Fruit fly (Drosophila melanogaster) whole organism, larva: ENCODE data around the gene CG12402.

Experiments used
- noc ChIP-seq: fragments of 200-800 bp; sonication (Bioruptor generic); optimal IDR thresholded peaks from 3 replicates; lab custom pipeline; 2019; ENCODE audit warnings: missing biosample characterization, mild to moderate bottlenecking, missing genetic modification characterization, moderate library complexity

CG12402 gene

DNA sequence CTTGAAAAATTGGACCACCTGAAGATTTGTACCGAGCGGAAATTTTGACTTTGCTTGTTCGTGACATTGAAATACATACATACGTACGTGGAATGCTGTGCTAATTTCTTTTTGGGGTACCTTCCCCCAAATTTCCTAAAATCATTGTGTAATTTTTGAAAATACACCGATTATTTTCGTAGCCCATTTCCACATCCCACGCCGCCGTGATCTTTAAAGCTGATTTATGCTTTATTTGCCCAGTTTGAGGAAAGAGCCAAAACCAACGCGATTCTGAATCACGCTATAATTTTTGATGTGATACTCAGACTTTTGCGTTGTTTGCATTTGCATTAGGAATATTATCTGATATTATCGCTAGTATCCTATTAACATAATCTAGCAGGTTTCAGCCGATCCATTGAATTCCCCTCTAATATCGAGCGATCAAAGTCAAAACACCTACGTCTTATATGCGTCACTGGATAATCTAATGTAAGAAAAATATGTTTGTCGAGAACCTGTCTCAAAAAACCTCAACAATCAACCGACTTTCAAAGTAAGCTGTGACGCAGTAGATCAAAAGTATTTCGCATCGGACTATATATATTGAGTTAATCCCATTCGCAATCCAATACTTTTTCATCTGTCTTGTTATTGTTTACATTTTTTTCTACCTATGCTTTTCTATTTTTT is 45.1 kb downstream of the CG12402 start:
- TF ChIP-seq noc (tag; lab: Kevin White, UChicago): no peak

DNA sequence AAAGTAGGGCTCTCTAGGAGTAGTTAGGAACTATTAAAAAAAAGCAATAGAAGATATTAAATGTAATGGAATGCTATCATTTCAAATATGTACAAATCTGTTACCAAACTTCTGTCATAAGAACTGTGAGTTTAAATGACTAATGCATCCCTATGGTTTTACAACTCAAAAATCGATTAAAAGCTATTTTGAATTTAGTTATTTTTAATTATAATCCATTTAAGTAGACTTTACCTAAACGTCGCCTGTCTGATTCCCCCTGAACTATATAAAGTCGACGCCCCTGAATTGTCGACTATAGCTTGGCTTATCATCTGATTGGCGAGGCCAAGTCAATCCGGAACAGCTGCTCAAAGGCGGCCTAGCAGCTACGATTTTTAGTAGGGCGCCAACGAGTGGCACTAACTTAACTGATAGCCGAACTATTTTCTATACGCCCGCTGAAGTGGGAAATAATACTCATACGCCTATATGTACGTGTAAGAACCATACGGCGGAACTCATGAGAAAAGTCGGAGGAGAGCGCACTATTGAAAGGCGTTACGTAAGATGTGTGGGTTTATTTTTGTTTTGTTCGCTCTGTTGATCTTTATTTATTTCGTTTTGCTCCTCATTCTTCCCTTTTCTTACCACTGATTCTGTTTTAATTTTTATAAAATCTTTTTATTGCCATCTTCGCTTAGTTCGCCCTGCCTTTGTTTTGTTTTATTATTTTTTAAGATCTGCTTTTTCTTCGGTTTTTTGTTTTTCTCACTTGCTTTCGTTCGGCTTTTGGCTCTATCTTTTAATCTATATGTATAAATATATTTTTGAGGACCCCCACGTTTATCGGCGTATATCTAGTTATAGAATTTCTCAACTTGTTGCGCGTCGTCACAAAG is 45.9 kb downstream of the CG12402 start:
- peak; percentile 85 for TF ChIP-seq noc (tag; lab: Kevin White, UChicago)

DNA sequence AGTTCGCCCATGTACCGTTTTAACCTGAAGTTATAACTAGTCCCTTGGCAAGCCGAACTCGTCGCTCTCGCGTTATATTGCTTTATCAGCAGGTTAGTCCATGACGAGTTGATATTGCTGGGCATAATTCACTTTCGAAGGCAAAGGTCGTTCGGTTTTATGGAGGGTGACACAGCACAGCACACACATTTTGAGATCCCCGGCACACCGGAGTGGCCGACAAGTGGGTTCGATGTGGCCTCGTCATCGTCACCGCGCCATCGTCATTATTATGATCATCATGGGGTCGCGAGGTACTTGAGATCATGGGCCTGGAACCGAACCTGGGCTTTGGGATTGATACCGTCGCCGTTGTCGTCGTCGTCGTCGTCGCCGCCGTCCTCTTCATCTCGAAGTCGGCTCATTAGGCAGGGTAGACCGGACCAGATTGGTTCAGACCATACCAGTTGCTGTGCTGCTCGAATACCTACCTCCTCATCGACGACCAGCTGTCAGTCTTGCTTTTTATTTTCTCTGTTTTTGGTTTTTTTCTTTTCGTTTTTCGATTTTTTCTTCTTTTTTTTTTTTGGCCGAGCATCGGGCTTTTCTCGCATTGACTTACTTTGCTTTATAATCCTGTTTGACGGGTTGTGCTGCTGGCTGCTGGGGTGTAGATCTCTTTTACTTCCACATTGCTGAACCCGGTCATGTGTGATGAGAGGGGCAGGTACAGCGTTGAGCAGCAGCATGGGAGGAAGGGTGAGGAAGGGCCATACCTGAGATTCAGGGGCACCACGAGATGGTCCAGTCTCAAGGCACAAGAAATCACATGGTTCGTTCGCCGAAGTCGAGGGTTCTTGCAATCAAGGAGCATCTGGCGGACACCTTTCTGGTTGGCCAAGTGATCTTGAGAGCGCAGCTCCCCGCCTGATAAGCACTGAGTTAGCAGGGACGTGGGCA is 46.8 kb downstream of the CG12402 start:
- TF ChIP-seq noc (tag; lab: Kevin White, UChicago): no peak

DNA sequence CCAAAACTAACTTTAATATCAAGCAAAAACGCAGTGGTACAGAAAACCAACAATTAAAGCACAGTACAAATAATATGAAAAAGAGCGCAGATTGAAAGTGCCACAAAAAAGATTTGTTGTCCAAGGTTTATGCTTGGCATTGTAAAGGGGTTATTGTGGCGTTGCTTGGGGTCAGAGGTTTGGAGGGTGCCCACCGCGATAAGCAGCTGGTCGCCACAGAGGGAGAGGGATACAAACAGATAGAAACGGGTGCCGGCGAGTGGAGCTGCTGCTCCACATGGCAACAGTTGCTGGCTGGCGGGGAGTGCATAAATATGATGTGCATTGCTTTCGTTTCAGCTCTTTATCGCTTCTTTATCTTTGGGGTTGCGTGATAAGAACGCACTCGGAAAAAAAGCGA is 47.7 kb downstream of the CG12402 start:
- no peak for TF ChIP-seq noc (tag; lab: Kevin White, UChicago)

DNA sequence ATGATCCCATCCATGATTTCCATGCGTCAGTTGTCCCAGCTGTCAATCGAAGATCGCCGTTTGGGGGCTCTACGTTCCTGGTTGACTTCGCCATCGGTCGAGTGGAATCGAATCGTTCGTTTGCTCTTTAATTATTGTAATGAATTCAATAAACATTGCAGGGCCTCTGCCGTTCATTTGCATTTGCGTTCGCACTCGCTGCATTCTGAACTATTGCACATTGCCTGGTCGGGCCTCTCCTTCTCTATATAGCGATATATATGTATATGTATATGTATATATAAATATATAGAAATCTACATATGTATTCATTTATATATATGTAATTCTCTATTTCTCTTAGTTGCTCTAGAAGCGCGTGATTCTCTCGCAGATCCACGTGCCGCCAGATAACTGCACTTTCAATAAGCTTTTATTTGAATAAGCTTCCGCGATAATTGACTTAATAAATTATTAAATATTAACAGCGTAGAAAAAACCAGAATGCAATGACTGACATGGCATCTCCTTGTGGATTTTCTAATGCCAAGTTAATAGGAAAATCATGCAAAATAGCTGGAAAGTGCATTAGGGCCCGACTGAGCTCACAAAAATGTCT is 48.3 kb downstream of the CG12402 start:
- no peak for TF ChIP-seq noc (tag; lab: Kevin White, UChicago)

DNA sequence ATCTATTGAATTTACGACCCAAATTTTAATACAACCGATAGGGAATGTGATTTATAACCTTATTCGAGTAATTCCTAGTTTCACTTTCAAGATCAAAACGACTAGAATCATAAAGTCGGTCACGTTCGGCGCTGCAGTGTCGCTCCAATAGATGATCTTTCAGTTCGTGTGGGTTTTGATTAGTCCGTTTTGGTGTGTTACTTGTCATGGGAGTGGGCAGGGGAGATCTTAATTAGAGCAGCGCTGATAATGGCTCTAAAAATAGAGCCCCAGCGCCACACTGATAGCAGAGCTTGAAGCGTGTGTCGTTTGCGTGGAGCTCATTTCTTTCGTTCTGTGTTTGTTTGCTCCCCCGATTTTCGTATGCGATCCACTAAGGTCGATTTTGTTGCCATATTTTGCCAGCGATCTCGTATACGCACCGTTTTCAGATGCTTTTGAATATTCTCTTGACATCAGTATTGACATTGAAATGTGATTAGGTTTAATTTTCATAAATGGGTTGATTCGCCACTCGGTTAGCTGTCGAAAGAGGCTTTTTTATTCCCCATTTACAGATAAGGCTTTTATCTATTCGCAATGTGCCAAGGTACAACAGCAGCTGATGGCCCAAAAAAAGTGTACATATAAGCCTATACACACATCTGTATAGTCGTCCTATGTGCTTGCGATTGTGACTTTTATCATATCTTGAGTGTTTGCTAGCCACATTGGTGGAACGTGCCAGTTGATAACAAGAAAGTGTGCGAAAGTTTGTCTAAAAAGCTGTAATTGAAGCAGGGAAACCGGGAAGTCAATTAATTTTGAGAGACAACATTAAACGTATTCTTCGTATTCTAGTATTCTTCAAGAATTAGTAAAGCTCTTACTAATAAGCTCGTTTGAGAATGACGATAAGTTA is 49.3 kb downstream of the CG12402 start:
- TF ChIP-seq noc (tag; lab: Kevin White, UChicago): peak; percentile 48

DNA sequence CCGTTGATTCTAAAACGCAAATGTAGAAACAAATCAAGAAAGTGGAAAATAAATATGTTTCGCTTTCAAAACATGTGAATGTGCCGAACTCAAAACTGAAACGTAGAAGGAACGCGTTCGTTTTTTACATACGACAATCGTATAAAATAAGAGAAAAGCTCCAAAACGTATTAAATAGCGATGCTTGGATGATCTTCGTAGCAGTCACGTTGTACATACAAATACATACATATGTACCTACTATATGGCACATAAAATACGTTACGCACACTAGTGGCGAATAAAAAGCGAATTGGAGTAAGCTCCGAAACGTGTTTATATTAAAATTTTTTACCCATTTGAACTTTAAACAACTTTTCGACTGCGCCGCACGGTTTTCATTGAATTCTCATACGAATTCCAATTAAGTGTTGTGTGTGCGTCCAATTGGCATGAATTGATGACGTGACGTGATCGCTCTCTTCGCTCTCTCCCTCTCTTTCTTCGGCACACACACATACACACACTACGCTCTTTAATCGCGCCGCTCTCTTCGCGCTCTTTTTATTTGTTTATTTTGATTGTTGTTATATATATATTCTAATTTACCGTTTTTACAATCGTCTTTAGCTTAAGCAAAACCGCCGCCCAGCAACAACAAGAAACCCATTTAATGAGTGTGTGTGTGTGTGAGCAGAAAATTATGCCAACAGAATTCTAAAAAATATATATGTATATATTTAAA is 50.8 kb downstream of the CG12402 start:
- no peak for TF ChIP-seq noc (tag; lab: Kevin White, UChicago)

DNA sequence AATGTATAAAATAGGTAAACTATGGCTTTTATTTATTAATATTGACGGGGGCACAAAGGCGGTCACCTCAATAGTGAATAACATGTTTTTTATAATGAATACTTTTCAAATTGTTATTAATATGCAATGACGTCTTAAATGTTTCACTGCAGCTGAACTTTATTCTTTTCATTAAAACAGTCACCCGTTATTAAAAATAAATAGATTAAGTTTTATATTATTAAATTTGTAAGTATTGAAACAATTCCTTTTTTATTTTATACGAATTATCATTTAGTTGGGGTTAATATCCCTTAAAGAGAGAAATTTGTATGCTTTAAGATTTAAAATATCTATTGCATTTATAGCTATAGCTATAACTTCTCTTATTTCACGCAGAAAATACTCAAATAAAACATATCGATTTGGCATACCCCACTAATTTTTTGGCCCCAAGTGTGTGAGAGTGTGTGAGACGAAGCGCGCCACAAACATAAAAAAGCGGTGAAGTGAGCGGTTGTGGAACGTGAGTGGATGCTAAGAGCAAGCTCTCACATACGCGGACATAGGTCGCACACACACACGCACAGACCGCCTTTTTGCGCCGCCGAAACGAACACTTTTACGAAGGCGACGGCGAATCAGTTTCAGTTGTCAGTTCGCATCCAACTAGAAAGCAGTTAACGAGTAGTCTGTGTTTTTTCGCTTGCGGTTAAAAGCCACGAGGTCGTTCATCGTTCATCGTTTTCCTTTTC is 51.6 kb downstream of the CG12402 start, which contains the start of gene foxo:
foxo (plus strand) TSS at position 626 of the 734 bp plus-strand sequence.
- TF ChIP-seq noc (tag; lab: Kevin White, UChicago): peak; percentile 94

DNA sequence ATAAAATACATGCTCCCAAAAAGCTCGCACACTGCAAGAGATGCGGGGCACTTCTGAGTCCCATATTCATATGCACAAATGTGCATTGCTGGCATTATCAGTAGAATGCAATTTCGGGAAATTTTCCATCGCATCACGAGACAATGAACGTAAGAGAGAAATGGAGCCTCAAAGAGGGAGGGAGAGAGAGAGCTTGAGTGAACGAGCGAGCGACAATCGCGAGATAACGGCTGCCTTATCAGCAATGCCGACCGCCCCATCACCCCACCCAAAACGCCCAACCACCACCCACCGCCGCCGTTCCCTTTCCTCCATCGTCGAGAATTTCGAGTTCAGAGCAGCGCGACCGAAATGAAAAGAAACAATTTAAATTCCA is 52.2 kb downstream of the CG12402 start:
- no peak for TF ChIP-seq noc (tag; lab: Kevin White, UChicago)
